Fruit fly (Drosophila melanogaster): ENCODE results near the gene eIF2D.

- peak; percentile 53 for TF ChIP-seq OdsH (GFP tag; optimal IDR thresholded peaks at IDR 0.05)
- TF ChIP-seq ey (GFP tag; optimal IDR thresholded peaks at IDR 0.05), result peak; percentile 40
- no peak for TF ChIP-seq sage (GFP tag; optimal IDR thresholded peaks at IDR 0.05)
- peak; percentile 50 for TF ChIP-seq psq (GFP tag; optimal IDR thresholded peaks at IDR 0.05)
- peak; percentile 77 for TF ChIP-seq woc (GFP tag; optimal IDR thresholded peaks at IDR 0.05)
- no peak for TF ChIP-seq CG32264 (GFP tag; optimal IDR thresholded peaks at IDR 0.05)
- TF ChIP-seq pan (optimal IDR thresholded peaks at IDR 0.05), result no peak
- TF ChIP-seq jim (GFP tag; optimal IDR thresholded peaks at IDR 0.05), result no peak
- peak; percentile 76 for TF ChIP-seq sv (GFP tag; optimal IDR thresholded peaks at IDR 0.05)
- no peak for TF ChIP-seq Dfd (GFP tag; optimal IDR thresholded peaks at IDR 0.05)
- no peak for TF ChIP-seq dmrt93B (GFP tag; optimal IDR thresholded peaks at IDR 0.05)
- no peak for TF ChIP-seq Vsx2 (GFP tag; optimal IDR thresholded peaks at IDR 0.05; ENCODE audit: partially characterized antibody)
- TF ChIP-seq Abd-B (GFP tag; optimal IDR thresholded peaks at IDR 0.05), result no peak
- peak; percentile 83 for TF ChIP-seq Myc (optimal IDR thresholded peaks at IDR 0.05)
Observed at dm6 chr3R:29112398-29113150, 39.0 kb downstream of the eIF2D start, which contains the start of the genes alpha-Man-Ib and Pdhb.
